Worm (Caenorhabditis elegans): ENCODE measurements around the gene mltn-10.

- TF ChIP-seq ceh-83 (GFP tag; optimal IDR thresholded peaks at IDR 0.05) = no peak
- peak; percentile 7 for TF ChIP-seq blmp-1 (tag; optimal IDR thresholded peaks at IDR 0.05)
- TF ChIP-seq mab-5 (tag; optimal IDR thresholded peaks at IDR 0.05) = no peak
- TF ChIP-seq snpc-4 (tag; optimal IDR thresholded peaks at IDR 0.05) = no peak
- TF ChIP-seq unc-62 (GFP tag; optimal IDR thresholded peaks at IDR 0.05) = no peak
- TF ChIP-seq elt-3 (tag; optimal IDR thresholded peaks at IDR 0.05) = no peak
- no peak for TF ChIP-seq pha-4 (tag; optimal IDR thresholded peaks at IDR 0.05)
- no peak for TF ChIP-seq nhr-12 (tag; optimal IDR thresholded peaks at IDR 0.05)
- TF ChIP-seq sptf-1 (tag; optimal IDR thresholded peaks at IDR 0.05) = no peak
- TF ChIP-seq lin-13 (tag; optimal IDR thresholded peaks at IDR 0.05) = no peak
- no peak for TF ChIP-seq mep-1 (tag; optimal IDR thresholded peaks at IDR 0.05)
- no peak for TF ChIP-seq ztf-11 (tag; optimal IDR thresholded peaks at IDR 0.05)
- no peak for TF ChIP-seq nhr-28 (tag; optimal IDR thresholded peaks at IDR 0.05)
Measured at ce11 chrII:14626883-14627282, 4.0 kb downstream of the mltn-10 start.

Data from whole organism, mixed stage, embryonic.